Worm (Caenorhabditis elegans): ENCODE data around the gene spp-26.

DNA sequence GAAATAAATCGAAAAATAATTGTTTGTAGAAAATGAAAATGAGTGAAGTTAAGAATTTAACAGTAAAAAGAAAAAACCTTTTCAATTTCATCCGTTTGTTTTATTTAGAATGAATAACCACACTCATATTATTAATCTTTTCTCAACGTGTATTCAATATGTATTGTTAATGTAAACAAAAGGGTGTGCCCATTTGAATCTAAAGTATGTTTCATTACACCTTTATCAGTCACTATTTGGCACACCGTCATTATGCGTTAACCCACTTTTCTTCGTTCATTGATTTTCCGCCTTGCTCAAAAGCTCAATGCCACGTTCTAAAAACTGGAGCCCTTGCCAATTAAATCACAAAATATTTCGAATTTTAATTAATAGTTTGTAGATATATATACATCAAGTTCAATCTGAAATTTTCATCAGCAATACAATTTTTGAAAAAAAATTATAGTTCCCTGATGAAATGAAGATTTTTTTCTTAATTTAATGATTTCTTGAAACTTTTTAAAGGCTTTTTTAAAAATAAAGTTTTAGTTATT is 6.9 kb upstream of the spp-26 start, which contains the start of gene K04A8.1:
- no peak for TF ChIP-seq ama-1 (optimal IDR thresholded peaks at IDR 0.05)
- no peak for TF ChIP-seq scrt-1 (GFP tag; IDR thresholded peaks at IDR 0.05)
- TF ChIP-seq sea-1 (GFP tag; conservative IDR thresholded peaks at IDR 0.05), result no peak
- TF ChIP-seq ceh-13 (GFP tag; optimal IDR thresholded peaks at IDR 0.05), result no peak
- TF ChIP-seq ets-7 (tag; optimal IDR thresholded peaks at IDR 0.05), result no peak
- TF ChIP-seq hnd-1 (tag; optimal IDR thresholded peaks at IDR 0.05), result no peak
- TF ChIP-seq hmg-4 (GFP tag; optimal IDR thresholded peaks at IDR 0.05), result no peak
- no peak for TF ChIP-seq tbx-11 (GFP tag; IDR thresholded peaks at IDR 0.05)

Measured in whole organism, early embryonic.